Worm (Caenorhabditis elegans) whole organism, L3 larva: ENCODE data around the gene Y53F4B.7.

Source experiments
- R02D3.7 ChIP-seq: fragments of 150-350 bp; optimal IDR thresholded peaks from 2 replicates; lab custom pipeline; 2014; ENCODE audit warnings: missing biosample characterization, missing genetic modification characterization
- aly-2 ChIP-seq: fragments of 150-350 bp; optimal IDR thresholded peaks from 2 replicates; lab custom pipeline; 2014; ENCODE audit warnings: missing biosample characterization, missing genetic modification characterization
- ama-1 ChIP-seq: fragments of 150-350 bp; optimal IDR thresholded peaks from 2 replicates; lab custom pipeline; 2018
- ceh-9 ChIP-seq: sonication (generic microtip); optimal IDR thresholded peaks from 2 replicates; lab custom pipeline; 2018; ENCODE audit warnings: missing biosample characterization, missing genetic modification characterization
- elt-3 ChIP-seq, 3 experiments: fragments of 150-350 bp in 1 of 3; sonication (generic microtip) in 2 of 3; optimal IDR thresholded peaks; 2 replicates in 2 of 3; 4 replicates in 1 of 3; lab custom pipeline; 2014 to 2017; ENCODE audit warnings: missing biosample characterization in 3 of 3, missing genetic modification characterization in 3 of 3
- fkh-10 ChIP-seq: sonication (generic microtip); optimal IDR thresholded peaks from 2 replicates; lab custom pipeline; 2017; ENCODE audit warnings: missing biosample characterization, missing genetic modification reagents, missing genetic modification characterization
- fos-1 ChIP-seq: fragments of 150-350 bp; optimal IDR thresholded peaks from 2 replicates; lab custom pipeline; 2014; ENCODE audit warnings: missing biosample characterization, missing genetic modification characterization
- lin-15B ChIP-seq: fragments of 150-350 bp; optimal IDR thresholded peaks from 2 replicates; lab custom pipeline; 2014; ENCODE audit warnings: missing biosample characterization, missing genetic modification characterization
- sea-2 ChIP-seq: fragments of 150-350 bp; sonication (generic microtip); optimal IDR thresholded peaks from 4 replicates; lab custom pipeline; 2014; ENCODE audit warnings: missing biosample characterization, missing genetic modification reagents, missing genetic modification characterization
- unc-39 ChIP-seq: sonication (generic microtip); optimal IDR thresholded peaks from 4 replicates; lab custom pipeline; 2017; ENCODE audit warnings: missing biosample characterization, missing genetic modification characterization

DNA sequence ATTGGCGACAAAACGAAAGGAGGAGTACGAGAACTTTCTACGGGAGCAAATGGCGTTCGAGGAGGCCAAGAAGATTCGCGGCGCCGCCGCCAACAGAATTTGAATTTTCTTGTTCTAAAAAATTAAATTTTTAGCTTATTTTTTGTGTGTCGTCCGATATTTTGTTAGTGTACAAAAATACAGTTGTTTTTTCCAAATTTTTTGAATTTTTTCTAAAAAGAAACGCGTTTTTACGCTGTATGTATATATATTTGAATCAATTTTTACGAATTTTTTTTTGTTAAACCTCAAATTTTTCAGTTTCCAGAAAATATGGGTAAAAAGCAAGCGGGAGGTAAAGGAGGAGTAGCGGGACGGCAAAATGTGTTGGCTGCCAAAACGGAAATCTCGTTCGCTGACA is 46.4 kb downstream of the Y53F4B.7 start, which contains the start of gene trip-4:
- TF ChIP-seq fkh-10 (GFP tag; lab: Kevin White, UChicago) (no peak), aly-2 (no peak), fos-1 (tag; lab: Kevin White, UChicago) (no peak), ama-1 (lab: Kevin White, UChicago) (no peak), sea-2 (GFP tag; lab: Kevin White, UChicago) (no peak), lin-15B (tag; lab: Kevin White, UChicago) (no peak), elt-3 (tag; optimal IDR thresholded peaks at IDR 0.05; lab: Kevin White, UChicago) (no peak), ceh-9 (tag; lab: Kevin White, UChicago) (no peak), unc-39 (tag; lab: Kevin White, UChicago) (no peak), R02D3.7 (tag; lab: Kevin White, UChicago) (no peak)
